Fruit fly (Drosophila melanogaster): ENCODE measurements around the gene PTPMT1.

PTPMT1 gene

DNA sequence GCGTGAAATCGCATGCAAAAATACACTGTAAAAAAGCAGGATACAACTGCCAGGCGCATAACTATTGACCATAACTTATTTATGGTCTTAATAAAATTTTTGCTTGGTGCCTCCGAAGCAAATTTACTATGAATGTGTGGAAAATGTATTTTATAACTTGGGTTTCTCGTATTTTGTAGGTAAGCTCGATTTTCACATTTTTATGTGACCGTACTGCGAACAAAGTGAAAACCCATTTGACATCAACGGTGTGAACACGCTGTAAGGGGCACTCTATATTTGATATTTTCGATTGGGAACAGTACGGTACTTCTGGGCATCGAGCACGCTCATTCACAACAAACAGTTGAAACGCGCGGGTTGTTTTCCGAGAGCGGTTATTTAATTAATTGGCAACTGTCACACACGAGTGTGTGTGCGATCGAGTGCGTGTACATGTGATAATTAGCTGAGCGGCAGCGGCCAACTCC lies 23.4 kb downstream of the PTPMT1 start, which contains the start of the genes Nup98-96 and mbc (continued):
- peak; percentile 73 for TF ChIP-seq CG7368 (GFP tag; optimal IDR thresholded peaks at IDR 0.05)
- peak; percentile 88 for TF ChIP-seq Hr4 (GFP tag; optimal IDR thresholded peaks at IDR 0.05)
- TF ChIP-seq CG31627 (GFP tag; optimal IDR thresholded peaks at IDR 0.05) = peak; percentile 95
- TF ChIP-seq esn (GFP tag; optimal IDR thresholded peaks at IDR 0.05) = peak; percentile 89
- TF ChIP-seq Sox14 (GFP tag; optimal IDR thresholded peaks at IDR 0.05) = peak; percentile 95
- peak; percentile 66 for TF ChIP-seq CG6808 (GFP tag; optimal IDR thresholded peaks at IDR 0.05)
- peak; percentile 65 for TF ChIP-seq CG11762 (GFP tag; optimal IDR thresholded peaks at IDR 0.05; ENCODE audit: insufficient read depth)
- peak; percentile 85 for TF ChIP-seq topi (GFP tag; optimal IDR thresholded peaks at IDR 0.05)
- peak; percentile 93 for TF ChIP-seq cyc (GFP tag; optimal IDR thresholded peaks at IDR 0.05)
- peak; percentile 89 for TF ChIP-seq CG11902 (GFP tag; optimal IDR thresholded peaks at IDR 0.05)
- peak; percentile 86 for TF ChIP-seq acj6 (GFP tag; optimal IDR thresholded peaks at IDR 0.05)
- TF ChIP-seq lz (GFP tag; optimal IDR thresholded peaks at IDR 0.05) = peak; percentile 91
- TF ChIP-seq spab (GFP tag; optimal IDR thresholded peaks at IDR 0.05) = peak; percentile 22
- TF ChIP-seq CG10631 (GFP tag; optimal IDR thresholded peaks at IDR 0.05) = peak; percentile 84
- peak; percentile 79 for TF ChIP-seq achi (GFP tag; optimal IDR thresholded peaks at IDR 0.05)
- TF ChIP-seq OdsH (GFP tag; optimal IDR thresholded peaks at IDR 0.05) = peak; percentile 87
- peak; percentile 55 for TF ChIP-seq Lpt (GFP tag; optimal IDR thresholded peaks at IDR 0.05)
- peak; percentile 77 for TF ChIP-seq CG4318 (GFP tag; optimal IDR thresholded peaks at IDR 0.05)
- TF ChIP-seq CG15336 (GFP tag; IDR thresholded peaks at IDR 0.05) = 0 out of 2 replicates have a peak, but pooled peaks have one; percentile 40
- peak; percentile 18; the same call in 1 of the 2 replicates for TF ChIP-seq CG11294 (GFP tag; IDR thresholded peaks at IDR 0.05)
- TF ChIP-seq Eip78C (GFP tag) = peak; percentile 86
- no peak for TF ChIP-seq Eip93F (GFP tag; optimal IDR thresholded peaks at IDR 0.05)
- TF ChIP-seq Hr38 (GFP tag; optimal IDR thresholded peaks at IDR 0.05) = peak; percentile 63
- peak; percentile 60 for TF ChIP-seq CG8632 (GFP tag; optimal IDR thresholded peaks at IDR 0.05)
- TF ChIP-seq Smox (GFP tag; optimal IDR thresholded peaks at IDR 0.05) = peak; percentile 88
- TF ChIP-seq CG9139 (GFP tag; optimal IDR thresholded peaks at IDR 0.05) = peak; percentile 44
- TF ChIP-seq Ets21C (GFP tag; optimal IDR thresholded peaks at IDR 0.05) = peak; percentile 90
- peak; percentile 80 for TF ChIP-seq Sox102F (GFP tag; optimal IDR thresholded peaks at IDR 0.05)
- TF ChIP-seq dac (GFP tag; optimal IDR thresholded peaks at IDR 0.05) = peak; percentile 78
- TF ChIP-seq CG8119 (GFP tag; IDR thresholded peaks at IDR 0.05) = 0 out of 3 replicates have a peak, but pooled peaks have one; percentile 27
- peak; percentile 44 for TF ChIP-seq net (GFP tag; optimal IDR thresholded peaks at IDR 0.05)
- peak; percentile 86 for TF ChIP-seq pdm3 (GFP tag; optimal IDR thresholded peaks at IDR 0.05)
- TF ChIP-seq CG3032 (tag; optimal IDR thresholded peaks at IDR 0.05) = peak; percentile 80
- TF ChIP-seq ss (GFP tag; optimal IDR thresholded peaks at IDR 0.05) = peak; percentile 53 to 73
- peak; percentile 94 for TF ChIP-seq Hr39 (GFP tag; optimal IDR thresholded peaks at IDR 0.05)
- peak; percentile 34 for TF ChIP-seq CG6276 (GFP tag; optimal IDR thresholded peaks at IDR 0.05)
- TF ChIP-seq Gug (GFP tag; IDR thresholded peaks at IDR 0.05) = peak; percentile 79

DNA sequence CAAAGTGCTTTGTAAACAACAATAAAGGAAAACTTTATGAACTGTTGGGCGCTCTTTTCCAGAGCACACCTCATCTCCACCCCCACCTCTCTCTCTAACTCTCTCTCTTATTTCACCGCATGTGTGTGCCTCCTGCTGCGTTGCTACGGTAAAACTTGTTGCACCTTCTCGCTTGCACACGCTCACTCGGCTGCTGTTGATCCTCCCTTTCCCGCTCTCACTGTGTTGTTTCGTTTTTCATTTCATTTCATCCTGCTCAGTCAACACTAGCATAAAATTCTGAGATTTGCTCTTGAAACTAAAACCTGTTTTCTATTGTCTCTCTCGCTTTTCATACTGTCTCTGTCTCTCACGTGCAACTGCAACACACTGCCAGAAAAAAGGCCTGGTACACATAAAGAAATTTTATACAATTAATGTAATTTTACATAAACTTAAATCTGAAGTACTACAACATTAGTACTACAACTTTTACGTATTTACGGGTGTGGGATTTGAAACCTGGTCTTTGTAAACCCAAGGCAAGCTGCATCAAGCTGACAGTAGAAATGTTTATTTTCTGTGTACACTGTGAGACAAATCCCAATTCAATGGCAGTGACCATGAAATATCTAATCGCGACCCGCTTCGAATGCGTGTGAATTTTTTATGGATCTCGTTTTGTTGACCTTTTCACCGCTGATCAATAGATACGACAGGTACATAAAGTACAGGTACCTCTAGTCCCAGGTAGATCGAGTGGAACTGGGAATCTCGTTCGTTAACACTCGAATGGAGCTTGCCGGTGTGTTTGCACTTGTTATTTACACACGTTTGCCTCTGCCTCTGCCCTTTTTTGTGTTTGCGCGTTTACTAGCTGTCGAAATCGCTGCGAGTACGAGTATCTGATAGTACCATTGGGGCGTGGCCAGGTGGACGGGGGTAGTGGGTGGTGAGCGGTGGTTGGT lies 24.6 kb downstream of the PTPMT1 start:
- TF ChIP-seq CG34406 (GFP tag; optimal IDR thresholded peaks at IDR 0.05) = peak; percentile 86
- peak; percentile 73 for TF ChIP-seq CG8319 (GFP tag; optimal IDR thresholded peaks at IDR 0.05)
- TF ChIP-seq pdm3 (GFP tag; optimal IDR thresholded peaks at IDR 0.05) = peak; percentile 92
- peak; percentile 88 for TF ChIP-seq CG3032 (tag; optimal IDR thresholded peaks at IDR 0.05)
- peak; percentile 91 for TF ChIP-seq topi (GFP tag; optimal IDR thresholded peaks at IDR 0.05)
- TF ChIP-seq CG15336 (GFP tag; IDR thresholded peaks at IDR 0.05) = peak; percentile 92
- peak; percentile 94 for TF ChIP-seq Hr4 (GFP tag; optimal IDR thresholded peaks at IDR 0.05)
- peak; percentile 93 for TF ChIP-seq Sox102F (GFP tag; optimal IDR thresholded peaks at IDR 0.05)
- TF ChIP-seq CG8119 (GFP tag; IDR thresholded peaks at IDR 0.05) = peak; percentile 93
- TF ChIP-seq CG6276 (GFP tag; optimal IDR thresholded peaks at IDR 0.05) = peak; percentile 89
- peak; percentile 100 for TF ChIP-seq fkh (GFP tag; optimal IDR thresholded peaks at IDR 0.05)
- TF ChIP-seq CG6808 (GFP tag; optimal IDR thresholded peaks at IDR 0.05) = peak; percentile 77
- peak; percentile 85 for TF ChIP-seq dsx (GFP tag; optimal IDR thresholded peaks at IDR 0.05; ENCODE audit: poor library complexity, severe bottlenecking)
- peak; percentile 64 for TF ChIP-seq Eip93F (GFP tag; optimal IDR thresholded peaks at IDR 0.05)
- TF ChIP-seq cyc (GFP tag; optimal IDR thresholded peaks at IDR 0.05) = peak; percentile 89
- peak; percentile 79 for TF ChIP-seq fd59A (GFP tag; optimal IDR thresholded peaks at IDR 0.05)
- peak; percentile 96 for TF ChIP-seq CG32006 (GFP tag; optimal IDR thresholded peaks at IDR 0.05)
- TF ChIP-seq fd85E (GFP tag; optimal IDR thresholded peaks at IDR 0.05) = peak; percentile 48
- peak; percentile 94 for TF ChIP-seq Met (GFP tag; optimal IDR thresholded peaks at IDR 0.05)
- peak; percentile 37 for TF ChIP-seq CG6854 (GFP tag; optimal IDR thresholded peaks at IDR 0.05)
- TF ChIP-seq eg (GFP tag; IDR thresholded peaks at IDR 0.05) = peak; percentile 94
- TF ChIP-seq esn (GFP tag; optimal IDR thresholded peaks at IDR 0.05) = peak; percentile 93
- TF ChIP-seq Hr39 (GFP tag; optimal IDR thresholded peaks at IDR 0.05) = peak; percentile 88

Measured in whole organism, prepupa.